Fruit fly (Drosophila melanogaster) whole organism, prepupa: ENCODE data around the gene Adk2.
A peak's percentile ranks its signal among the peaks of the same experiment; 100 is the strongest.

Source experiments
- CG11294 ChIP-seq: fragments of 200-800 bp; sonication (Bioruptor generic); IDR thresholded peaks from 2 replicates; pipeline ENCODE4 v1.3.6; 2022; ENCODE audit warnings: missing biosample characterization, missing genetic modification characterization
- CG11762 ChIP-seq: fragments of 200-800 bp; sonication (Bioruptor generic); optimal IDR thresholded peaks from 3 replicates; lab custom pipeline; 2016; ENCODE audit warnings: missing biosample characterization, missing genetic modification characterization; ENCODE audit not compliant: insufficient read depth
- CG15336 ChIP-seq: fragments of 200-800 bp; sonication (Bioruptor generic); IDR thresholded peaks from 2 replicates; pipeline ENCODE4 v1.3.6; 2022; ENCODE audit warnings: missing biosample characterization, missing genetic modification characterization
- CG1621 ChIP-seq: fragments of 200-800 bp; sonication (Bioruptor generic); optimal IDR thresholded peaks from 3 replicates; lab custom pipeline; 2018; ENCODE audit warnings: missing biosample characterization, mild to moderate bottlenecking, missing genetic modification characterization
- CG31627 ChIP-seq: fragments of 200-800 bp; sonication (Bioruptor generic); optimal IDR thresholded peaks from 3 replicates; lab custom pipeline; 2016; ENCODE audit warnings: missing biosample characterization, missing genetic modification characterization
- CG34406 ChIP-seq: fragments of 200-800 bp; sonication (Bioruptor generic); optimal IDR thresholded peaks from 3 replicates; lab custom pipeline; 2016; ENCODE audit warnings: missing biosample characterization, missing genetic modification characterization
- CG3919 ChIP-seq: fragments of 200-800 bp; sonication (Bioruptor generic); optimal IDR thresholded peaks from 3 replicates; lab custom pipeline; 2016; ENCODE audit warnings: missing biosample characterization, missing genetic modification characterization
- CG6792 ChIP-seq: fragments of 200-800 bp; sonication (Bioruptor generic); optimal IDR thresholded peaks from 3 replicates; lab custom pipeline; 2016; ENCODE audit warnings: missing biosample characterization, missing genetic modification characterization
- CG6808 ChIP-seq: fragments of 200-800 bp; sonication (Bioruptor generic); optimal IDR thresholded peaks from 3 replicates; lab custom pipeline; 2017; ENCODE audit warnings: missing biosample characterization, missing genetic modification characterization, mild to moderate bottlenecking, moderate library complexity, missing genetic modification reagents
- CG6854 ChIP-seq: fragments of 200-800 bp; sonication (Bioruptor generic); optimal IDR thresholded peaks from 2 replicates; lab custom pipeline; 2017; ENCODE audit warnings: missing biosample characterization, mild to moderate bottlenecking, missing genetic modification characterization
- CG8119 ChIP-seq: fragments of 200-800 bp; sonication (Bioruptor generic); IDR thresholded peaks from 3 replicates; pipeline ENCODE4 v1.3.6; 2022; ENCODE audit warnings: missing biosample characterization, missing genetic modification characterization
- CG8632 ChIP-seq: fragments of 200-800 bp; sonication (Bioruptor generic); optimal IDR thresholded peaks from 3 replicates; lab custom pipeline; 2016; ENCODE audit warnings: missing biosample characterization, missing genetic modification characterization
- CG9139 ChIP-seq: fragments of 200-800 bp; sonication (Bioruptor generic); optimal IDR thresholded peaks from 3 replicates; lab custom pipeline; 2017; ENCODE audit warnings: missing biosample characterization, mild to moderate bottlenecking, missing genetic modification characterization
- Eip78C ChIP-seq: fragments of 200-800 bp; sonication (Bioruptor generic); peaks from one replicate; lab custom pipeline; 2016; ENCODE audit warnings: missing biosample characterization, missing genetic modification characterization
- Ets96B ChIP-seq: fragments of 200-800 bp; optimal IDR thresholded peaks from 2 replicates; lab custom pipeline; 2019; ENCODE audit warnings: missing biosample characterization, mild to moderate bottlenecking, missing genetic modification characterization, moderate library complexity
- Hr38 ChIP-seq: sonication (Bioruptor generic); optimal IDR thresholded peaks from 2 replicates; lab custom pipeline; 2016; ENCODE audit warnings: missing biosample characterization, missing genetic modification characterization
- Hr39 ChIP-seq: fragments of 200-800 bp; sonication (Bioruptor generic); optimal IDR thresholded peaks from 2 replicates; lab custom pipeline; 2016; ENCODE audit warnings: missing biosample characterization, missing genetic modification characterization
- Hr4 ChIP-seq: fragments of 200-800 bp; sonication (Bioruptor generic); optimal IDR thresholded peaks from 3 replicates; lab custom pipeline; 2016; ENCODE audit warnings: missing biosample characterization, missing genetic modification characterization
- Lpt ChIP-seq: fragments of 200-800 bp; sonication (Bioruptor generic); optimal IDR thresholded peaks from 3 replicates; lab custom pipeline; 2016; ENCODE audit warnings: missing biosample characterization, missing genetic modification characterization
- Met ChIP-seq: fragments of 200-800 bp; sonication (Bioruptor generic); optimal IDR thresholded peaks from 3 replicates; lab custom pipeline; 2016; ENCODE audit warnings: missing biosample characterization, missing genetic modification characterization
- OdsH ChIP-seq: fragments of 200-800 bp; sonication (Bioruptor generic); optimal IDR thresholded peaks from 3 replicates; lab custom pipeline; 2016; ENCODE audit warnings: missing biosample characterization, missing genetic modification characterization
- Smox ChIP-seq: fragments of 200-800 bp; sonication (Bioruptor generic); optimal IDR thresholded peaks from 3 replicates; lab custom pipeline; 2016; ENCODE audit warnings: missing biosample characterization, missing genetic modification characterization
- Sox14 ChIP-seq: fragments of 200-800 bp; sonication (Bioruptor generic); optimal IDR thresholded peaks from 3 replicates; lab custom pipeline; 2016; ENCODE audit warnings: missing biosample characterization, missing genetic modification characterization
- achi ChIP-seq: fragments of 200-800 bp; sonication (Bioruptor generic); optimal IDR thresholded peaks from 3 replicates; lab custom pipeline; 2016; ENCODE audit warnings: missing biosample characterization, missing genetic modification characterization
- cyc ChIP-seq: fragments of 200-800 bp; sonication (Bioruptor generic); optimal IDR thresholded peaks from 3 replicates; lab custom pipeline; 2016; ENCODE audit warnings: missing biosample characterization, missing genetic modification characterization
- dsx ChIP-seq: fragments of 200-800 bp; optimal IDR thresholded peaks from 3 replicates; lab custom pipeline; 2019; ENCODE audit warnings: missing biosample characterization, mild to moderate bottlenecking, missing genetic modification characterization, moderate library complexity; ENCODE audit not compliant: poor library complexity, severe bottlenecking
- eg ChIP-seq: fragments of 200-800 bp; sonication (Bioruptor generic); IDR thresholded peaks from 3 replicates; pipeline ENCODE4 v1.3.6; 2022; ENCODE audit warnings: missing biosample characterization, missing genetic modification characterization
- esn ChIP-seq: fragments of 200-800 bp; sonication (Bioruptor generic); optimal IDR thresholded peaks from 2 replicates; lab custom pipeline; 2016; ENCODE audit warnings: missing biosample characterization, mild to moderate bottlenecking, missing genetic modification characterization, moderate library complexity
- fkh ChIP-seq: fragments of 200-800 bp; sonication (Bioruptor generic); optimal IDR thresholded peaks from 3 replicates; lab custom pipeline; 2017; ENCODE audit warnings: missing biosample characterization, mild to moderate bottlenecking, missing genetic modification characterization, moderate library complexity
- lz ChIP-seq: fragments of 200-800 bp; sonication (Bioruptor generic); optimal IDR thresholded peaks from 3 replicates; lab custom pipeline; 2016; ENCODE audit warnings: missing biosample characterization, missing genetic modification characterization
- salr ChIP-seq, 2 experiments: fragments of 200-800 bp; sonication (Bioruptor generic); optimal IDR thresholded peaks; 3 replicates each; lab custom pipeline; 2016 to 2018; ENCODE audit warnings: missing biosample characterization in 2 of 2, missing genetic modification characterization in 2 of 2, mild to moderate bottlenecking in 1 of 2
- ss ChIP-seq, 2 experiments: fragments of 200-800 bp; sonication (Bioruptor generic); optimal IDR thresholded peaks; 2 replicates in 1 of 2; 3 replicates in 1 of 2; lab custom pipeline; 2017 to 2018; ENCODE audit warnings: mild to moderate bottlenecking in 2 of 2, missing biosample characterization in 2 of 2, missing genetic modification characterization in 2 of 2, moderate library complexity in 1 of 2
- svp ChIP-seq: fragments of 200-800 bp; sonication (Bioruptor generic); peaks from one replicate; lab custom pipeline; 2016; ENCODE audit warnings: missing biosample characterization, missing genetic modification characterization
- topi ChIP-seq: fragments of 200-800 bp; sonication (Bioruptor generic); optimal IDR thresholded peaks from 3 replicates; lab custom pipeline; 2016; ENCODE audit warnings: missing biosample characterization, missing genetic modification characterization

Gene Adk2

DNA sequence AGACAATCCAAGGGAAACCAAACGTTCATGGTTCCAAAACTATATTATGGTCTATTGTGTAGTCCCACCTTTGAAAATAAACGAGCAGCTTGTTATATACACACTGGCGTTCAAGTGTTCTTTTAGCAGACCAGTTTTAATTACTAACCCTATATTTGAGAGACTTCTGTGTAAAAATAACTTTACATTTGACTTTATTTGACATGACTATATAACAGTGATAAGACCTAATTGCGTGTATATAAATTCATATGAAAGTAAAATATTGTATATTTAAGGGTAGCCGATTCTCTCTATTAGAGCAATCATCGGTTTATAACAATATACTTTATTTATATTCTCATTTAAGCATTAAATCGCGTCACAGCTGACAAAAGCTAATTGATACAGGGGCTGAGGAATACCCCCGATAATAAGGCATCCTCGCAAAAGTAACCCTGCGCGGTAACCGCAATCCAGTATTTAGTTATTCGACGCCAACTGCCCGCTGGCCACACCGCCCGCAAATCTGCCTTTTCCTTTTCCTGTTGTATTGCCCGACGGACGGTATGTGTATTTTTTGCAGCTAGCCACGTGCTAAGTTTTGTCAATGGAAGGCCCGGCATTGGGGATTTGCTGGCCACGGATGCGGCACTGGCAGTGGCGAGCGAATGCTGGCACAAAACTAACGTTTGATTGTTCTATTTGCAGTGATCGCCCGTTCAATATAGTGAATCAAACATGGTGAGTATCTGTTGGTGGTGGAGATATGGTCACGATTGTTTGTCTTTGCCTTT is 19.0 kb upstream of the Adk2 start, which contains the start of gene RpS4 (continued):
- TF ChIP-seq Hr38 (no peak), svp (GFP tag; lab: Kevin White, UChicago) (peak; percentile 84), topi (peak; percentile 82), Smox (GFP tag; lab: Kevin White, UChicago) (peak; percentile 70), CG6792 (GFP tag; lab: Kevin White, UChicago) (peak; percentile 71), Hr4 (GFP tag; lab: Kevin White, UChicago) (no peak), salr (GFP tag; optimal IDR thresholded peaks at IDR 0.05; lab: Kevin White, UChicago) (peak in 1 of 2 experiments; percentile 92), CG6854 (GFP tag; lab: Kevin White, UChicago) (peak; percentile 99), CG11294 (GFP tag; lab: Robert Waterston, UW) (peak; percentile 36; the same call in 1 of the 2 replicates), cyc (GFP tag; lab: Kevin White, UChicago) (peak; percentile 84)

- TF ChIP-seq Sox14 (GFP tag; lab: Kevin White, UChicago) (no peak), CG6808 (no peak), CG6792 (GFP tag; lab: Kevin White, UChicago) (no peak), CG11762 (GFP tag; lab: Kevin White, UChicago) (no peak), CG8119 (GFP tag; lab: Robert Waterston, UW) (no peak), esn (GFP tag; lab: Kevin White, UChicago) (no peak), Lpt (GFP tag; lab: Kevin White, UChicago) (no peak), eg (GFP tag; lab: Robert Waterston, UW) (no peak), Ets96B (no peak), svp (GFP tag; lab: Kevin White, UChicago) (no peak), dsx (no peak), Eip78C (GFP tag; lab: Kevin White, UChicago) (no peak), CG34406 (GFP tag; lab: Kevin White, UChicago) (no peak), CG31627 (GFP tag; lab: Kevin White, UChicago) (no peak), CG9139 (GFP tag; lab: Kevin White, UChicago) (no peak), CG3919 (GFP tag; lab: Kevin White, UChicago) (no peak), CG1621 (tag; lab: Kevin White, UChicago) (no peak), CG8632 (no peak), achi (no peak)
These were observed 18.4 kb upstream of the Adk2 start for dm6 chr3L:13040849-13041248.

- no peak for TF ChIP-seq fkh
- peak; percentile 40 for TF ChIP-seq CG31627 (GFP tag; lab: Kevin White, UChicago)
- 0 out of 2 replicates have a peak, but pooled peaks have one; percentile 13 for TF ChIP-seq CG15336
- no peak for TF ChIP-seq Lpt (GFP tag; lab: Kevin White, UChicago)
- TF ChIP-seq ss (GFP tag; optimal IDR thresholded peaks at IDR 0.05; lab: Kevin White, UChicago), result peak in 1 of 2 experiments; percentile 8
- TF ChIP-seq CG3919 (GFP tag; lab: Kevin White, UChicago), result peak; percentile 6
- TF ChIP-seq CG34406 (GFP tag; lab: Kevin White, UChicago), result no peak
- TF ChIP-seq Hr39, result peak; percentile 10
- peak; percentile 21 for TF ChIP-seq topi
- peak; percentile 24 for TF ChIP-seq cyc (GFP tag; lab: Kevin White, UChicago)
- TF ChIP-seq Met, result peak; percentile 15
- peak; percentile 2 for TF ChIP-seq Eip78C (GFP tag; lab: Kevin White, UChicago)
- peak; percentile 40 for TF ChIP-seq esn (GFP tag; lab: Kevin White, UChicago)
- TF ChIP-seq Hr4 (GFP tag; lab: Kevin White, UChicago), result no peak
- TF ChIP-seq lz, result peak; percentile 49
- TF ChIP-seq svp (GFP tag; lab: Kevin White, UChicago), result peak; percentile 69
- TF ChIP-seq OdsH (GFP tag; lab: Kevin White, UChicago), result no peak
- TF ChIP-seq, all 60 proteins: peak for 12
These were observed 14.4 kb upstream of the Adk2 start, which contains the start of gene Srrm1 for dm6 chr3L:13036706-13037457. Gene Srrm1, plus strand, starts transcription at chr3L:13036821.
